Worm (Caenorhabditis elegans): ENCODE results near the gene K07F5.22.

K07F5.22 gene

DNA sequence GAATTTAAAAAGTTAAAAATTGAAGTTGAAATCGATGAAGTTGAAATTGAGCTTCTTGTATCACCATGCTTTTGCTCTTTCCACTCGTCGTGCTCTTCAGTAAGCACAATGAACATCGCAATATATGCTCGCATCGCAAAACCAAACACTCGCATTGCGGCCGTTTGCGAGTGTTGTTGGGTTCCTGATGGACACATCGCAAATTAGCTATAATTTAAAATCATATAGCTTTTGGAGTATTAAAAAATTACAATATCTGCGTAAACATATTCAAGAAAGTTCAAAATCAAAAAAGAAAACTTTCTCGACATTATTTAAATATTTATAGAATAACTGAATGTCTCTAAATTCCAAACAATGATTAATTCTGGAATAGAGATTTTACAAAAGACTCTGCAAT lies 22.8 kb upstream of the K07F5.22 start, which contains the start of gene K07F5.17:
TSS of gene K07F5.17 (plus strand) at position 301 of the 400 bp plus-strand sequence.
- TF ChIP-seq madf-8 (GFP tag; conservative IDR thresholded peaks at IDR 0.05): no peak
- TF ChIP-seq unc-62 (GFP tag; optimal IDR thresholded peaks at IDR 0.05): no peak
- no peak for TF ChIP-seq xnd-1 (tag; optimal IDR thresholded peaks at IDR 0.05)
- TF ChIP-seq hsf-1 (GFP tag; IDR thresholded peaks at IDR 0.05): no peak
- TF ChIP-seq repo-1 (tag; optimal IDR thresholded peaks at IDR 0.05): no peak
- no peak for TF ChIP-seq ceh-40 (GFP tag; IDR thresholded peaks at IDR 0.05)
- TF ChIP-seq lag-1 (GFP tag; IDR thresholded peaks at IDR 0.05): no peak
- no peak for TF ChIP-seq hmg-20 (GFP tag; IDR thresholded peaks at IDR 0.05)
- no peak for TF ChIP-seq F23B12.7 (tag; optimal IDR thresholded peaks at IDR 0.05; ENCODE audit: insufficient read depth)
- TF ChIP-seq madf-6 (GFP tag; IDR thresholded peaks at IDR 0.05): no peak
- no peak for TF ChIP-seq unc-130 (GFP tag; optimal IDR thresholded peaks at IDR 0.05)
- no peak for TF ChIP-seq hmg-1.2 (GFP tag; IDR thresholded peaks at IDR 0.05)
- TF ChIP-seq lsy-27 (tag; optimal IDR thresholded peaks at IDR 0.05; ENCODE audit: borderline replicate concordance, insufficient read depth): no peak
- no peak for TF ChIP-seq ztf-22 (GFP tag; optimal IDR thresholded peaks at IDR 0.05)
- TF ChIP-seq Y95B8A.8 (GFP tag; IDR thresholded peaks at IDR 0.05): no peak
- TF ChIP-seq fkh-3 (tag; optimal IDR thresholded peaks at IDR 0.05): no peak
- TF ChIP-seq lir-1 (GFP tag; conservative IDR thresholded peaks at IDR 0.05): no peak
- TF ChIP-seq dox-1 (GFP tag; IDR thresholded peaks at IDR 0.05): no peak
- TF ChIP-seq ztf-3 (GFP tag; optimal IDR thresholded peaks at IDR 0.05): no peak

DNA sequence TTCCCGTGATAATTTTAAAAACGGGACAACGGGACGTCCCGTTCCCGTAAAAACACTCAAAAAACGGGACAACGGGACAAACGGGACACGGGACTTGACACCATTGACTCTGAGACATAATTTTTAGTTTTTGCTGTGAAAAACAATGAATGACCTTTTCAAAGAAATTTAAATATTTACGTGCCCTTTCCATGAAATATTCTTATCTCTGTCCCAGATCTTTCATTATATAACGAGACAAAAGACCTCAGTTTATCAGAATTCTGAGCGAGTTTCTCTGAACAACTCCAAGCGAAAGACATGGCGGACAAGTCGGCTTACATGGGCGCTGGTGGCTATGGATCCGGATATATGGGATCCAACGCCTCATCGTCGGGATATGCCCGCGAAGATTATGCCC lies 21.1 kb upstream of the K07F5.22 start, which contains the start of gene nspd-2:
TSS of gene nspd-2 (plus strand) at position 301 of the 400 bp plus-strand sequence.
- TF ChIP-seq ceh-40 (GFP tag; IDR thresholded peaks at IDR 0.05): no peak
- TF ChIP-seq F55B11.4 (tag; optimal IDR thresholded peaks at IDR 0.05; ENCODE audit: borderline replicate concordance, insufficient read depth): no peak
- TF ChIP-seq T07F8.4 (tag; optimal IDR thresholded peaks at IDR 0.05): no peak
- no peak for TF ChIP-seq ztf-22 (GFP tag; optimal IDR thresholded peaks at IDR 0.05)

ce11 chrIV:9846574-9846973 lies 18.3 kb upstream of the K07F5.22 start, which contains the start of gene K07F5.6:
Gene K07F5.6 (minus strand): TSS chrIV:9846674.
- TF ChIP-seq lsy-27 (tag; optimal IDR thresholded peaks at IDR 0.05; ENCODE audit: borderline replicate concordance, insufficient read depth) (no peak), bed-2 (GFP tag; IDR thresholded peaks at IDR 0.05) (no peak), hmg-20 (GFP tag; IDR thresholded peaks at IDR 0.05) (no peak), ekl-4 (GFP tag; IDR thresholded peaks at IDR 0.05) (no peak), attf-5 (GFP tag; optimal IDR thresholded peaks at IDR 0.05) (no peak), ztf-26 (tag; optimal IDR thresholded peaks at IDR 0.05) (no peak), B0019.2 (GFP tag; conservative IDR thresholded peaks at IDR 0.05) (no peak), F49E8.2 (tag; optimal IDR thresholded peaks at IDR 0.05; ENCODE audit: insufficient read depth) (no peak), mes-4 (tag; optimal IDR thresholded peaks at IDR 0.05) (no peak), zfh-2 (GFP tag; conservative IDR thresholded peaks at IDR 0.05) (no peak), Y79H2A.3 (GFP tag; conservative IDR thresholded peaks at IDR 0.05) (no peak), D2030.7 (GFP tag; IDR thresholded peaks at IDR 0.05) (no peak), ztf-28 (GFP tag; IDR thresholded peaks at IDR 0.05) (no peak), hrde-1 (tag; optimal IDR thresholded peaks at IDR 0.05; ENCODE audit: borderline replicate concordance) (no peak)

ce11 chrIV:9848075-9848474 lies 16.8 kb upstream of the K07F5.22 start, which contains the start of gene K07F5.7:
Gene K07F5.7 (minus strand): TSS chrIV:9848175.
- TF ChIP-seq Y67H2A.10 (GFP tag; conservative IDR thresholded peaks at IDR 0.05): no peak
- no peak for TF ChIP-seq ztf-25 (GFP tag; IDR thresholded peaks at IDR 0.05)
- TF ChIP-seq egl-44 (GFP tag; IDR thresholded peaks at IDR 0.05): no peak
